Fruit fly (Drosophila melanogaster) Kc167 (cell line): ENCODE measurements around the gene CG15043.

Source experiments
- Sin3A ChIP-seq: fragments of >200 bp; optimal IDR thresholded peaks from 2 replicates; lab custom pipeline; 2018; ENCODE audit warnings: missing external identifiers
- h ChIP-seq: fragments of >200 bp; optimal IDR thresholded peaks from 3 replicates; lab custom pipeline; 2018; ENCODE audit warnings: missing external identifiers
- insv ChIP-seq: fragments of >200 bp; optimal IDR thresholded peaks from 3 replicates; lab custom pipeline; 2018; ENCODE audit warnings: missing external identifiers
- psq ChIP-seq: fragments of >200 bp; optimal IDR thresholded peaks from 2 replicates; lab custom pipeline; 2017; ENCODE audit warnings: missing external identifiers
- ttk ChIP-seq: sonication (Bioruptor generic); optimal IDR thresholded peaks from 2 replicates; lab custom pipeline; 2017; ENCODE audit warnings: missing external identifiers

- no peak for TF ChIP-seq Sin3A (lab: Kevin White, UChicago)
- TF ChIP-seq insv (lab: Kevin White, UChicago), result no peak
- TF ChIP-seq h (lab: Kevin White, UChicago), result no peak
- TF ChIP-seq ttk (lab: Kevin White, UChicago), result no peak
- no peak for TF ChIP-seq psq (lab: Kevin White, UChicago)
These were observed 47.9 kb upstream of the CG15043 start for dm6 chrX:18541915-18542314.
